Fruit fly (Drosophila melanogaster): ENCODE data around the gene CG17261.

CG17261 gene

DNA sequence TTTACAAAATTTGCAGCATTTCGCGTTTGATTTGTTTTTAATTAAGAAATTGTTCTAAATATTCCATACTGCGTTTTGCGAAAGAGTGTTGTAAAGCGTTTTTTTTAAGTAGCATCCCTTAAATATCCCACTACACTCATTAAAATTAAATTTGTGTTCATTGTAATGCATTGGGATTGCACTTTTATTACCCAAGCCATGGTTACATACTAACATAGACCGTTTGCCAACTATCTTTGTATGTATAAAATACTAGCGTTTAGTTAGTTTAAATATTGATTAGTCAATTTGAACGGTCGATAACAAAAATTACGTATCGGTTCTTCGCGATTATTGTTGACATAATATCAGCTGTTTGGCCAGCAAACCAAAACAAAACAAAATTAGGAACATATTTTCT is 2.6 kb upstream of the CG17261 start, which contains the start of the genes cnir and CG17221 (continued):
- TF ChIP-seq CG14050 (GFP tag; IDR thresholded peaks at IDR 0.05) = no peak
- no peak for TF ChIP-seq zf30C (GFP tag; optimal IDR thresholded peaks at IDR 0.05)
- no peak; the same call in 1 of the 2 replicates for TF ChIP-seq sna (GFP tag; IDR thresholded peaks at IDR 0.05; ENCODE audit: partially characterized antibody)
- peak; percentile 40 for TF ChIP-seq CG13123 (GFP tag; optimal IDR thresholded peaks at IDR 0.05)
- peak; percentile 88 for TF ChIP-seq Ets65A (GFP tag)
- TF ChIP-seq CG17359 (tag; optimal IDR thresholded peaks at IDR 0.05) = peak; percentile 58
- no peak for TF ChIP-seq CG11456 (GFP tag; IDR thresholded peaks at IDR 0.05)
- TF ChIP-seq CG34422 (GFP tag; IDR thresholded peaks at IDR 0.05) = peak; percentile 56; the same call in 1 of the 3 replicates
- TF ChIP-seq CG30020 (tag; optimal IDR thresholded peaks at IDR 0.05) = peak; percentile 59
- TF ChIP-seq bab2 (GFP tag; optimal IDR thresholded peaks at IDR 0.05) = peak; percentile 70
- no peak for TF ChIP-seq Ravus (GFP tag; IDR thresholded peaks at IDR 0.05)
- peak; percentile 43 for TF ChIP-seq dm (GFP tag; optimal IDR thresholded peaks at IDR 0.05)
- TF ChIP-seq Trl (optimal IDR thresholded peaks at IDR 0.05) = no peak
- TF ChIP-seq Trl (GFP tag; optimal IDR thresholded peaks at IDR 0.05) = peak; percentile 87
- TF ChIP-seq aop (GFP tag; IDR thresholded peaks at IDR 0.05) = no peak
- TF ChIP-seq CG13894 (tag; optimal IDR thresholded peaks at IDR 0.05) = peak; percentile 66
- peak; percentile 31 for TF ChIP-seq schlank (tag; optimal IDR thresholded peaks at IDR 0.05)
- peak; percentile 15 for TF ChIP-seq CG3163 (GFP tag; optimal IDR thresholded peaks at IDR 0.05)
- peak; percentile 70 for TF ChIP-seq CG17385 (GFP tag; optimal IDR thresholded peaks at IDR 0.05)
- TF ChIP-seq sqz (GFP tag; optimal IDR thresholded peaks at IDR 0.05) = no peak
- TF ChIP-seq CG8765 (GFP tag; IDR thresholded peaks at IDR 0.05) = no peak
- peak; percentile 22 for TF ChIP-seq nom (GFP tag; optimal IDR thresholded peaks at IDR 0.05)
- no peak for TF ChIP-seq B-H1 (GFP tag; IDR thresholded peaks at IDR 0.05)
- peak; percentile 66 for TF ChIP-seq Fer3 (tag; optimal IDR thresholded peaks at IDR 0.05)
- no peak for TF ChIP-seq Hey (tag; optimal IDR thresholded peaks at IDR 0.05)
- TF ChIP-seq Doc2 (GFP tag; IDR thresholded peaks at IDR 0.05) = no peak
- TF ChIP-seq ato (GFP tag; IDR thresholded peaks at IDR 0.05; ENCODE audit: partially characterized antibody) = no peak
- TF ChIP-seq CG12744 (GFP tag; optimal IDR thresholded peaks at IDR 0.05) = peak; percentile 17
- TF ChIP-seq Mad (GFP tag; optimal IDR thresholded peaks at IDR 0.05) = peak; percentile 68
- peak; percentile 73 for TF ChIP-seq shn (GFP tag; optimal IDR thresholded peaks at IDR 0.05)
- peak; percentile 57 for TF ChIP-seq crc (GFP tag; optimal IDR thresholded peaks at IDR 0.05)
- TF ChIP-seq CG8944 (GFP tag; optimal IDR thresholded peaks at IDR 0.05) = peak; percentile 63
- peak; percentile 22 for TF ChIP-seq CG31365 (tag; optimal IDR thresholded peaks at IDR 0.05)
- peak; percentile 69; the same call in 1 of the 2 replicates for TF ChIP-seq ttk (GFP tag; IDR thresholded peaks at IDR 0.05)
- TF ChIP-seq CG6683 (GFP tag; optimal IDR thresholded peaks at IDR 0.05) = no peak
- TF ChIP-seq Xrp1 (GFP tag; IDR thresholded peaks at IDR 0.05) = peak; percentile 53
- no peak for TF ChIP-seq CG6254 (GFP tag; optimal IDR thresholded peaks at IDR 0.05)
- TF ChIP-seq dati (GFP tag; IDR thresholded peaks at IDR 0.05) = no peak
- TF ChIP-seq zen2 (GFP tag; IDR thresholded peaks at IDR 0.05; ENCODE audit: partially characterized antibody) = no peak; the same call in 2 of the 3 replicates
- no peak; the same call in 1 of the 2 replicates for TF ChIP-seq CG4404 (GFP tag; IDR thresholded peaks at IDR 0.05)
- TF ChIP-seq CG2199 (GFP tag; IDR thresholded peaks at IDR 0.05) = 0 out of 3 replicates have a peak, but pooled peaks have one; percentile 18
- peak; percentile 63 for TF ChIP-seq Chrac-16 (GFP tag; optimal IDR thresholded peaks at IDR 0.05)
- peak; percentile 68 for TF ChIP-seq pho (GFP tag; optimal IDR thresholded peaks at IDR 0.05)
- peak; percentile 30; the same call in 1 of the 2 replicates for TF ChIP-seq CG14014 (GFP tag; IDR thresholded peaks at IDR 0.05)
- peak; percentile 26 for TF ChIP-seq Atf3 (GFP tag; optimal IDR thresholded peaks at IDR 0.05)
- no peak for TF ChIP-seq lmd (GFP tag; IDR thresholded peaks at IDR 0.05)
- TF ChIP-seq ci (GFP tag; IDR thresholded peaks at IDR 0.05) = no peak
- peak; percentile 67 for TF ChIP-seq ems (GFP tag; optimal IDR thresholded peaks at IDR 0.05)
- no peak for TF ChIP-seq cg (GFP tag; optimal IDR thresholded peaks at IDR 0.05)
- TF ChIP-seq Hr78 (GFP tag; optimal IDR thresholded peaks at IDR 0.05) = no peak
- TF ChIP-seq row (GFP tag; IDR thresholded peaks at IDR 0.05) = peak; percentile 63
- TF ChIP-seq tll (GFP tag; optimal IDR thresholded peaks at IDR 0.05) = no peak
